Fruit fly (Drosophila melanogaster): Measurements from ENCODE around the gene tio.

Gene tio

dm6 chr2L:22018861-22019270 is at the start of gene tio:
Gene tio, plus strand, starts transcription at chr2L:22019208.
- TF ChIP-seq nau (GFP tag; optimal IDR thresholded peaks at IDR 0.05) (peak; percentile 22), CG8281 (tag; optimal IDR thresholded peaks at IDR 0.05) (no peak), chn (GFP tag; optimal IDR thresholded peaks at IDR 0.05) (peak; percentile 19), mam (GFP tag; optimal IDR thresholded peaks at IDR 0.05) (no peak), sna (GFP tag; IDR thresholded peaks at IDR 0.05; ENCODE audit: partially characterized antibody) (peak; percentile 59; the same call in 1 of the 2 replicates), CG4617 (GFP tag; optimal IDR thresholded peaks at IDR 0.05; ENCODE audit: borderline replicate concordance) (no peak), pfk (GFP tag; optimal IDR thresholded peaks at IDR 0.05) (peak; percentile 50), hbn (GFP tag; IDR thresholded peaks at IDR 0.05; ENCODE audit: partially characterized antibody) (peak; percentile 61), CG34224 (GFP tag; IDR thresholded peaks at IDR 0.05; ENCODE audit: partially characterized antibody) (peak; percentile 63), aop (GFP tag; IDR thresholded peaks at IDR 0.05) (no peak), HLHmδ (GFP tag; optimal IDR thresholded peaks at IDR 0.05) (peak; percentile 43), yki (optimal IDR thresholded peaks at IDR 0.05) (peak; percentile 99), tll (GFP tag; optimal IDR thresholded peaks at IDR 0.05) (peak in 1 of 2 experiments; percentile 18), CG10274 (GFP tag; optimal IDR thresholded peaks at IDR 0.05) (no peak), Scr (GFP tag; IDR thresholded peaks at IDR 0.05; ENCODE audit: partially characterized antibody) (peak; percentile 37; the same call in 1 of the 2 replicates), sim (GFP tag; IDR thresholded peaks at IDR 0.05) (0 out of 2 replicates have a peak, but pooled peaks have one; percentile 20), CG2199 (GFP tag; IDR thresholded peaks at IDR 0.05) (no peak), tna (GFP tag; IDR thresholded peaks at IDR 0.05; ENCODE audit: partially characterized antibody) (peak; percentile 35; the same call in 1 of the 2 replicates), dpn (GFP tag; optimal IDR thresholded peaks at IDR 0.05) (no peak), unc-4 (GFP tag; IDR thresholded peaks at IDR 0.05; ENCODE audit: partially characterized antibody) (peak; percentile 45; the same call in 1 of the 2 replicates), Sin3A (optimal IDR thresholded peaks at IDR 0.05) (no peak), Atf6 (GFP tag; IDR thresholded peaks at IDR 0.05) (0 out of 2 replicates have a peak, but pooled peaks have one; percentile 23), kni (GFP tag; optimal IDR thresholded peaks at IDR 0.05) (peak; percentile 84), ac (GFP tag; optimal IDR thresholded peaks at IDR 0.05) (peak; percentile 67), z (GFP tag; IDR thresholded peaks at IDR 0.05) (peak; percentile 84), Rfx (GFP tag; IDR thresholded peaks at IDR 0.05) (no peak; the same call in 1 of the 2 replicates), en (GFP tag; optimal IDR thresholded peaks at IDR 0.05) (no peak), CG3163 (GFP tag; optimal IDR thresholded peaks at IDR 0.05) (peak; percentile 77), CG12104 (GFP tag; optimal IDR thresholded peaks at IDR 0.05) (no peak), kah (GFP tag; optimal IDR thresholded peaks at IDR 0.05) (peak; percentile 91), her (GFP tag; optimal IDR thresholded peaks at IDR 0.05) (no peak), pb (GFP tag; optimal IDR thresholded peaks at IDR 0.05) (peak; percentile 17), CG32767 (GFP tag; IDR thresholded peaks at IDR 0.05) (0 out of 2 replicates have a peak, but pooled peaks have one; percentile 18), Nf-YC (tag; optimal IDR thresholded peaks at IDR 0.05) (peak; percentile 81), so (GFP tag; IDR thresholded peaks at IDR 0.05) (0 out of 3 replicates have a peak, but pooled peaks have one; percentile 24), chinmo (GFP tag; IDR thresholded peaks at IDR 0.05; ENCODE audit: partially characterized antibody) (peak; percentile 98), CG1832 (GFP tag; optimal IDR thresholded peaks at IDR 0.05) (peak; percentile 43), CG7271 (tag; optimal IDR thresholded peaks at IDR 0.05) (no peak), bsh (GFP tag; optimal IDR thresholded peaks at IDR 0.05) (peak in 1 of 2 experiments; percentile 16), CG11456 (GFP tag; IDR thresholded peaks at IDR 0.05) (0 out of 3 replicates have a peak, but pooled peaks have one; percentile 13), CG33557 (GFP tag; optimal IDR thresholded peaks at IDR 0.05) (no peak), hth (optimal IDR thresholded peaks at IDR 0.05) (peak; percentile 29), H15 (GFP tag; IDR thresholded peaks at IDR 0.05) (no peak), stc (GFP tag; IDR thresholded peaks at IDR 0.05) (peak; percentile 14; the same call in 1 of the 2 replicates), Trl (optimal IDR thresholded peaks at IDR 0.05) (peak; percentile 99 to 100), Trl (GFP tag; optimal IDR thresholded peaks at IDR 0.05) (peak; percentile 84), da (GFP tag; optimal IDR thresholded peaks at IDR 0.05) (peak; percentile 6), CG11723 (GFP tag; optimal IDR thresholded peaks at IDR 0.05) (no peak), crol (GFP tag; IDR thresholded peaks at IDR 0.05) (peak; percentile 79), Med (GFP tag) (peak; percentile 83)

Measured in whole organism, embryonic.